Fruit fly (Drosophila melanogaster) whole organism, adult: ENCODE results near the gene CG15382.

Experiments used
- CG11617 ChIP-seq: fragments of 200-800 bp; sonication (Bioruptor generic); optimal IDR thresholded peaks from 2 replicates; lab custom pipeline; 2017; ENCODE audit warnings: mild to moderate bottlenecking, missing biosample characterization, missing genetic modification reagents, missing genetic modification characterization
- CG12768 ChIP-seq: fragments of 200-800 bp; sonication (Bioruptor generic); optimal IDR thresholded peaks from 2 replicates; lab custom pipeline; 2017; ENCODE audit warnings: missing biosample characterization, missing genetic modification characterization, mild to moderate bottlenecking, moderate library complexity, missing genetic modification reagents
- CG14711 ChIP-seq: fragments of 200-800 bp; sonication (Bioruptor generic); optimal IDR thresholded peaks from 2 replicates; lab custom pipeline; 2018; ENCODE audit warnings: missing biosample characterization, mild to moderate bottlenecking, missing genetic modification characterization, moderate library complexity
- CG1620 ChIP-seq: fragments of 200-800 bp; sonication (Bioruptor generic); optimal IDR thresholded peaks from 2 replicates; lab custom pipeline; 2016; ENCODE audit warnings: missing biosample characterization, missing genetic modification characterization
- CG33017 ChIP-seq: fragments of 200-800 bp; sonication (Bioruptor generic); optimal IDR thresholded peaks from 2 replicates; lab custom pipeline; 2018; ENCODE audit warnings: missing biosample characterization, mild to moderate bottlenecking, missing genetic modification characterization, moderate library complexity
- CG5204 ChIP-seq: fragments of 200-800 bp; sonication (Bioruptor generic); optimal IDR thresholded peaks from 2 replicates; lab custom pipeline; 2016; ENCODE audit warnings: missing biosample characterization, missing genetic modification characterization
- CG7045 ChIP-seq: fragments of 200-800 bp; sonication (Bioruptor generic); optimal IDR thresholded peaks from 2 replicates; lab custom pipeline; 2017; ENCODE audit warnings: missing biosample characterization, mild to moderate bottlenecking, missing genetic modification characterization
- Hr96 ChIP-seq: fragments of 200-800 bp; sonication (Bioruptor generic); optimal IDR thresholded peaks from 2 replicates; lab custom pipeline; 2016; ENCODE audit warnings: missing biosample characterization, missing genetic modification characterization
- bab1 ChIP-seq: fragments of 200-800 bp; sonication (Bioruptor generic); optimal IDR thresholded peaks from 3 replicates; lab custom pipeline; 2019; ENCODE audit warnings: missing biosample characterization, mild to moderate bottlenecking, missing genetic modification characterization, moderate library complexity
- cic ChIP-seq: fragments of 200-800 bp; sonication (Bioruptor generic); optimal IDR thresholded peaks from 2 replicates; lab custom pipeline; 2017; ENCODE audit warnings: missing biosample characterization, mild to moderate bottlenecking, missing genetic modification characterization, moderate library complexity
- kay ChIP-seq: fragments of 200-800 bp; sonication (Bioruptor generic); peaks from one replicate; lab custom pipeline; 2016; ENCODE audit warnings: missing biosample characterization, missing genetic modification characterization, borderline replicate concordance
- pad ChIP-seq: fragments of 200-800 bp; sonication (Bioruptor generic); optimal IDR thresholded peaks from 3 replicates; lab custom pipeline; 2017; ENCODE audit warnings: missing biosample characterization, missing genetic modification characterization, mild to moderate bottlenecking, moderate library complexity, missing genetic modification reagents

DNA sequence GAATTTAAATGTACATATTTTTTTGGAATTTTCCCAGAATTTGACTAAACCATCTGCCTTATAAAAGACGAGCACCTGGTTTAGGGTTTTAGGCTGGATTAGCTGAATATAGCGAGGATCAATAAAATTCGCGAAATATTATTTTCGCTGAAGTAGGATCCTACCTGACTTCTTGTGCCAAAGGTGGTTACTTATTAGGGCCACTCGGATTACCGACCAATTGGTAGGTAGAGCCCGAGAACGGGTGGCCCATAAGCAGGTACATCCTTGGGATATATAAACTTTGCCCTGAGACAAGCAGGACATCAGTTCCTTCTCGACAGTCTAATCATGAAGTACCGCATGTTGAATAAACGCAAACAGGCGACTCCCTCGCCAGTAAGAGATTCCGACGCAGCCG, at the start of gene CG15382:
- TF ChIP-seq CG1620 (GFP tag; lab: Kevin White, UChicago) (no peak), CG11617 (GFP tag; lab: Kevin White, UChicago) (no peak), CG5204 (GFP tag; lab: Kevin White, UChicago) (no peak), CG14711 (tag; lab: Kevin White, UChicago) (no peak), bab1 (no peak), Hr96 (GFP tag; lab: Kevin White, UChicago) (no peak), cic (no peak), CG33017 (no peak), kay (no peak), CG7045 (GFP tag; lab: Kevin White, UChicago) (no peak), CG12768 (GFP tag; lab: Kevin White, UChicago) (no peak), pad (GFP tag; lab: Kevin White, UChicago) (no peak)
